Fruit fly (Drosophila melanogaster): ENCODE results near the gene SelG.

- TF ChIP-seq psq (optimal IDR thresholded peaks at IDR 0.05) (no peak), Dll (optimal IDR thresholded peaks at IDR 0.05) (no peak), pan (optimal IDR thresholded peaks at IDR 0.05) (no peak), usp (GFP tag; optimal IDR thresholded peaks at IDR 0.05) (no peak)
These were observed 4.6 kb upstream of the SelG start for dm6 chrX:11882447-11882846.

All from whole organism.